Worm (Caenorhabditis elegans) whole organism, early embryonic: Measurements from ENCODE around the gene npr-20.

Source experiments
- B0310.2 ChIP-seq: sonication (generic microtip); optimal IDR thresholded peaks from 2 replicates; lab custom pipeline; 2016; ENCODE audit warnings: mild to moderate bottlenecking, missing genetic modification characterization, missing compliant biosample characterization
- aly-1 ChIP-seq: sonication (generic microtip); optimal IDR thresholded peaks from 2 replicates; lab custom pipeline; 2016; ENCODE audit warnings: missing genetic modification characterization, missing compliant biosample characterization
- ama-1 ChIP-seq: fragments of 150-350 bp; optimal IDR thresholded peaks from 2 replicates; lab custom pipeline; 2014
- ceh-13 ChIP-seq: fragments of 200-800 bp; sonication (Bioruptor generic); optimal IDR thresholded peaks from 2 replicates; lab custom pipeline; 2018; ENCODE audit warnings: mild to moderate bottlenecking, missing genetic modification characterization, missing compliant biosample characterization
- ceh-36 ChIP-seq: sonication (generic microtip); optimal IDR thresholded peaks from 2 replicates; lab custom pipeline; 2016; ENCODE audit warnings: missing genetic modification characterization, inconsistent platforms, missing compliant biosample characterization
- flt-1 ChIP-seq: fragments of 200-800 bp; sonication (Bioruptor generic); IDR thresholded peaks from 2 replicates; pipeline ENCODE4 v1.3.6; 2022; ENCODE audit warnings: missing genetic modification characterization, missing compliant biosample characterization
- hnd-1 ChIP-seq: sonication (generic microtip); optimal IDR thresholded peaks from 2 replicates; lab custom pipeline; 2016; ENCODE audit warnings: missing genetic modification characterization, missing compliant biosample characterization
- pes-1 ChIP-seq: fragments of 200-800 bp; sonication (Bioruptor generic); IDR thresholded peaks from 2 replicates; pipeline ENCODE4 v1.3.6; 2022; ENCODE audit warnings: missing genetic modification reagents, missing genetic modification characterization, missing compliant biosample characterization
- scrt-1 ChIP-seq: fragments of 200-800 bp; sonication (Bioruptor generic); IDR thresholded peaks from 2 replicates; pipeline ENCODE4 v1.3.6; 2022; ENCODE audit warnings: missing genetic modification characterization, missing compliant biosample characterization
- sea-1 ChIP-seq: fragments of 200-800 bp; sonication (Bioruptor generic); conservative IDR thresholded peaks from 2 replicates; pipeline ENCODE4 v1.3.6; 2022; ENCODE audit warnings: missing genetic modification characterization, missing compliant biosample characterization
- tbx-11 ChIP-seq: fragments of 200-800 bp; sonication (Bioruptor generic); IDR thresholded peaks from 2 replicates; pipeline ENCODE4 v1.3.6; 2022; ENCODE audit warnings: missing genetic modification characterization, missing compliant biosample characterization
- tbx-37 ChIP-seq: fragments of 200-800 bp; sonication (Bioruptor generic); conservative IDR thresholded peaks from 2 replicates; pipeline ENCODE4 v1.3.6; 2022; ENCODE audit warnings: missing genetic modification reagents, missing genetic modification characterization, missing compliant biosample characterization
- tra-4 ChIP-seq: sonication (generic microtip); optimal IDR thresholded peaks from 2 replicates; lab custom pipeline; 2017; ENCODE audit warnings: missing genetic modification characterization, missing compliant biosample characterization

ce11 chrII:8884262-8884949, 19.4 kb upstream of the npr-20 start, which contains the start of the genes T07D4.5 and ddx-19:
- TF ChIP-seq ama-1 (no peak), sea-1 (GFP tag; lab: Robert Waterston, UW) (no peak), scrt-1 (GFP tag; lab: Robert Waterston, UW) (no peak), tbx-11 (GFP tag; lab: Robert Waterston, UW) (no peak), pes-1 (GFP tag; lab: Robert Waterston, UW) (no peak), hnd-1 (tag; lab: Kevin White, UChicago) (no peak), tbx-37 (no peak), B0310.2 (no peak), aly-1 (tag; lab: Kevin White, UChicago) (no peak), ceh-13 (GFP tag; lab: Kevin White, UChicago) (no peak), flt-1 (GFP tag; lab: Robert Waterston, UW) (no peak), tra-4 (tag; lab: Kevin White, UChicago) (no peak), ceh-36 (no peak)
